Worm (Caenorhabditis elegans) whole organism, midembryonic: ENCODE measurements around the gene mep-1.
A peak's percentile ranks its signal among the peaks of the same experiment; 100 is the strongest.

Experiments
- T22C8.4 ChIP-seq: fragments of 200-800 bp; sonication (Bioruptor generic); IDR thresholded peaks from 2 replicates; pipeline ENCODE4 v1.3.6; 2022; ENCODE audit warnings: missing genetic modification characterization, missing compliant biosample characterization
- cog-1 ChIP-seq: sonication (generic microtip); optimal IDR thresholded peaks from 2 replicates; lab custom pipeline; 2016; ENCODE audit warnings: missing genetic modification characterization, missing compliant biosample characterization
- flt-1 ChIP-seq: fragments of 200-800 bp; sonication (Bioruptor generic); IDR thresholded peaks from 2 replicates; pipeline ENCODE4 v1.3.6; 2022; ENCODE audit warnings: missing genetic modification characterization, missing compliant biosample characterization
- klf-2 ChIP-seq: fragments of 200-800 bp; sonication (Bioruptor generic); conservative IDR thresholded peaks from 2 replicates; pipeline ENCODE4 v1.3.6; 2022; ENCODE audit warnings: missing genetic modification reagents, missing genetic modification characterization, missing compliant biosample characterization
- med-1 ChIP-seq: sonication (generic microtip); optimal IDR thresholded peaks from 2 replicates; lab custom pipeline; 2017; ENCODE audit warnings: missing genetic modification characterization, mild to moderate bottlenecking, missing compliant biosample characterization, antibody characterized with exemption, missing genetic modification reagents; ENCODE audit not compliant: insufficient read depth
- ref-1 ChIP-seq: fragments of 200-800 bp; sonication (Bioruptor generic); conservative IDR thresholded peaks from 2 replicates; pipeline ENCODE4 v1.3.6; 2022; ENCODE audit warnings: missing genetic modification reagents, missing genetic modification characterization, missing compliant biosample characterization
- tab-1 ChIP-seq: fragments of 200-800 bp; sonication (Bioruptor generic); IDR thresholded peaks from 2 replicates; pipeline ENCODE4 v1.3.6; 2022; ENCODE audit warnings: missing genetic modification characterization, missing compliant biosample characterization
- ztf-23 ChIP-seq: fragments of 200-800 bp; sonication (Bioruptor generic); IDR thresholded peaks from 2 replicates; pipeline ENCODE4 v1.3.6; 2022; ENCODE audit warnings: missing genetic modification reagents, missing genetic modification characterization, missing compliant biosample characterization
- ztf-29 ChIP-seq: fragments of 200-800 bp; sonication (Bioruptor generic); IDR thresholded peaks from 2 replicates; pipeline ENCODE4 v1.3.6; 2022; ENCODE audit warnings: missing genetic modification reagents, missing genetic modification characterization, missing compliant biosample characterization

Gene mep-1

DNA sequence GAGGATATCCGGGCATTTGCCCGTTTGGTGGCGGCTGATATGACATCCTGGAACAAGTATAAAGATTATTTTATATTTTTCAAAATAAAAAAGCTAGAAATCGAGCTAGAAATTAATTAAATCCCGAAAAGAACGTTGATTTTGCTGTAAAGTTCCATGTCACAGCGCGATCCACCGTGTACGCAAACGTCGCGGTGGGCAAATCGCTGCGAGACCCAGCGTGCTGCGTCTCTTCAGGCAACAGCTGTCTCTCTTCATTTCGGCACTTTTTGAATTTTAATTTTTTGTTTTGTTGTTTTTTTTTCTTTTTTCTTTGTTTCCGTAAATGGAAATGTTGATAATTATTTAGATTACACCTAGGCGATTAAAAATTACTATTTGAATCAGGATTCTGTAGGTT, 41.7 kb downstream of the mep-1 start, which contains the start of gene sec-24.1:
Gene sec-24.1, minus strand, starts transcription at position 49 of the 400 bp plus-strand sequence.
- no peak for TF ChIP-seq ztf-23
- TF ChIP-seq tab-1 (GFP tag; lab: Robert Waterston, UW), result no peak
- peak; percentile 75 for TF ChIP-seq cog-1
- TF ChIP-seq ref-1 (GFP tag; lab: Robert Waterston, UW), result no peak
- no peak for TF ChIP-seq T22C8.4 (GFP tag; lab: Robert Waterston, UW)
- no peak for TF ChIP-seq klf-2 (GFP tag; lab: Robert Waterston, UW)
- TF ChIP-seq flt-1 (GFP tag; lab: Robert Waterston, UW), result no peak

DNA sequence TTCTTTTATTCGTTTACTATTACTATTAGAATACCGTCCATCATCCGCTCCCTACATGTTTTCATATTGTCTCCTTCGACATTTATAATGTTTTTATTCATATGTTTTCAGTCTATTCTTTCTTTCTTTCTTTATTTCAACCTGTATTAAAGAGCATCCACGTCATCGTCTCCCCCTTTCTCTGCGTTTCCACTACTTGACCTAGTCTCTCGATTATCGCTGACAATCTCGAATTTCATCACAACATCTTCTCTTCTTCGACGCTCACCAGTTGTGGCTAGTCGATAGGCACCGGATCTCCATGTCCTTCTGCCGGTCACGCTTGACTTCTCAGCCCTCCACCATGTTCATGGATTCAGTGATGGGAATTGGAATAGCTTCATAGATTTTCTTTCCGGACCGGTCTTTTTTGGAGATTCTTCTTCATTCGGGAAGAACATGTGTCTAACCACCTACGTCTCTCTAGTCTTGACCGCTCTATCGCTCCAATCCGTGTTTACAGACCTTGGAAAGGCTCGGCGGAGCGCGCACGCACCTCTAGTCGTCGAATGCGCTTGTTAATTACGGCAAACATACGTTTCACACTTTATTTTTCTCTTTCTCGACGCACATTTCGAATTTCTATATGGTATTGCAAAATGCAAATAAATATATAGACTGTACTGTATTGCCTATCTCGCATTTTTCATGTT, 44.0 kb downstream of the mep-1 start:
- TF ChIP-seq ztf-23, result no peak
- no peak for TF ChIP-seq tab-1 (GFP tag; lab: Robert Waterston, UW)
- TF ChIP-seq med-1 (GFP tag; lab: Kevin White, UChicago), result no peak
- no peak for TF ChIP-seq klf-2 (GFP tag; lab: Robert Waterston, UW)
- TF ChIP-seq flt-1 (GFP tag; lab: Robert Waterston, UW), result no peak
- TF ChIP-seq T22C8.4 (GFP tag; lab: Robert Waterston, UW), result no peak
- no peak for TF ChIP-seq cog-1
- no peak for TF ChIP-seq ztf-29 (GFP tag; lab: Robert Waterston, UW)
- no peak for TF ChIP-seq ref-1 (GFP tag; lab: Robert Waterston, UW)

DNA sequence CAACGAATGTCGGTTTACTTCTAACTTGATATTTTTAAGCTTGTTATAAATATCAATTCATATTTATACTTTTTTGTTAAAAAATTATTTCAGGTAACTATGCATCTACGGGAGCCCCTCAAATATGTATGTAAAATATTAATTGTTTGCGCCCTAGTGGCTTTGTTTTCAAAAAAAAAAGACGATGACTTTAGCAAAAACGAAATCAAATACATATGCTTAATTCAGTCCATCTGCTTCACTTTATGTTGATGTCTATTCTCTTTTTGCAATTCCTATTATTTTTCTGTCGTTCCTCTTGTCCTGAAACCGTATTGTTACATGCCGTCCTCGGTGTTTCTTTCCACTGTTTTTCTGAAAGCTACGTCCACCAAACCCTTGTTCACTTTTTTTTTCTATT, 45.4 kb downstream of the mep-1 start:
- TF ChIP-seq ztf-29 (GFP tag; lab: Robert Waterston, UW) (no peak), ztf-23 (no peak), klf-2 (GFP tag; lab: Robert Waterston, UW) (no peak), flt-1 (GFP tag; lab: Robert Waterston, UW) (no peak), tab-1 (GFP tag; lab: Robert Waterston, UW) (no peak), med-1 (GFP tag; lab: Kevin White, UChicago) (no peak), cog-1 (no peak)

DNA sequence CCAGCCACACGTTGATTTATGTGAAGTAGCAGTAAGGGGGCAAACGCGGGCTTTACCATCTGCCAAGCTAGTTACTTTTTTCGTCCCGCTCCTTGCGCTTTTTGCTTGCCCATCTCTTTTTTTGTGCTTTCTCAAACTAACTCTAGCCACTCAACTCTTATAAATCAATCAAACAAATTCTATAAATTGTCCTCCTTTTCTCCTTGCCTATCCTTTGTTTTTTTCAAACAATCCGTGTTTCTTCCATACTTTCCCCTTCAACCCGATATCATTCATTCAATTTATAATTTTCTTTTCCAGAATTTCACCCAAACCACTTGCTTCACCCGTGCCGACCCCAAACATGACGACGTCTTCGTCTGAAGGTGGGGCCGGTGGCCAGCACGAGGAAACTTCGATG, 45.8 kb downstream of the mep-1 start, which contains the start of gene srgp-1:
Gene srgp-1, plus strand, starts transcription at position 301 of the 400 bp plus-strand sequence.
- TF ChIP-seq flt-1 (GFP tag; lab: Robert Waterston, UW), result no peak
- no peak for TF ChIP-seq med-1 (GFP tag; lab: Kevin White, UChicago)
- no peak for TF ChIP-seq ref-1 (GFP tag; lab: Robert Waterston, UW)
- no peak for TF ChIP-seq ztf-23
- TF ChIP-seq T22C8.4 (GFP tag; lab: Robert Waterston, UW), result no peak
- TF ChIP-seq ztf-29 (GFP tag; lab: Robert Waterston, UW), result no peak
- TF ChIP-seq klf-2 (GFP tag; lab: Robert Waterston, UW), result no peak
- no peak for TF ChIP-seq tab-1 (GFP tag; lab: Robert Waterston, UW)
- no peak for TF ChIP-seq cog-1

DNA sequence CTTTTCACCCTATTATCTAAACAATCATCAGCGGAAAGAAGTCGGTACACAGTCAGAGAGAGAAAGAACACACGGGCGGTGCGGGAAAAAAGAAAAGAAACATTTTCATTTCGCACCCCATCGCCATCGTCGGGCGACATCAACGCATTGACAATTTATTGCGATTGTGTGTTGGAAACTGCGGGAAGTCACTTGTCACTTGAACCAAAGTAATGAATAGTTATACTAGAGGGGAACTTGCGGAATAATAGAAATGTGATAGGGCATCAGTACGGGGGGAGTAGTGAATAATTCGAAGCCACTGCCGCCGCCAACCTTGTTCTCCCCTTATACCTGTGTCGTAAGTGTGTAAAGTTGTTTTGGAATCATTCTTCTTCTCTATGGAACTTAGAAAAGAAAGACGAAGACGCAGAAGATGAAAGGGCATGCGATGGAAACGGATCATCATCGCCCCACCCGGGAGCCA, 47.0 kb downstream of the mep-1 start:
- TF ChIP-seq tab-1 (GFP tag; lab: Robert Waterston, UW) (no peak), flt-1 (GFP tag; lab: Robert Waterston, UW) (no peak), cog-1 (no peak), klf-2 (GFP tag; lab: Robert Waterston, UW) (no peak), ref-1 (GFP tag; lab: Robert Waterston, UW) (no peak), ztf-29 (GFP tag; lab: Robert Waterston, UW) (no peak), ztf-23 (no peak), T22C8.4 (GFP tag; lab: Robert Waterston, UW) (no peak), med-1 (GFP tag; lab: Kevin White, UChicago) (no peak)

DNA sequence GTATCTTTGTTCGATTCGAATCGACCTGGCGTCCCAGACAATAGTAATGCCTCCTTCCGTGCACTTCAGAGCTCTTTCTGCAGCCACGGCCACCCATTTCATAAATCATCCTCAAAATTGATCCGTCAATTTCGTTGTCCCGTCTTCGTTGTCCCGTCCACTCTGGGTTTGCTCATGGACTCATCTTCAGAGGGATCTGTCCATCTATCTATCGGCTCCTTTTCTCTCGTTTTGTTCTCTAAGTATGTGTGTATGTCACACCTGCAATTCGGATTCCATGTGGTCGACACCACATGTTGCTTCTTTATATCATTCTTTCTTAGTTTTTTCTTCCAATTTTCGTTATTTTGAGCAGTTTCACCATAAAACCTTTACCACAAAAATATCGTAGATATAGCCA, 48.1 kb downstream of the mep-1 start:
- TF ChIP-seq flt-1 (GFP tag; lab: Robert Waterston, UW), result no peak
- no peak for TF ChIP-seq klf-2 (GFP tag; lab: Robert Waterston, UW)
- no peak for TF ChIP-seq tab-1 (GFP tag; lab: Robert Waterston, UW)
- no peak for TF ChIP-seq med-1 (GFP tag; lab: Kevin White, UChicago)
- no peak for TF ChIP-seq T22C8.4 (GFP tag; lab: Robert Waterston, UW)
- TF ChIP-seq cog-1, result no peak
- TF ChIP-seq ztf-29 (GFP tag; lab: Robert Waterston, UW), result no peak
- TF ChIP-seq ztf-23, result no peak
- TF ChIP-seq ref-1 (GFP tag; lab: Robert Waterston, UW), result no peak

DNA sequence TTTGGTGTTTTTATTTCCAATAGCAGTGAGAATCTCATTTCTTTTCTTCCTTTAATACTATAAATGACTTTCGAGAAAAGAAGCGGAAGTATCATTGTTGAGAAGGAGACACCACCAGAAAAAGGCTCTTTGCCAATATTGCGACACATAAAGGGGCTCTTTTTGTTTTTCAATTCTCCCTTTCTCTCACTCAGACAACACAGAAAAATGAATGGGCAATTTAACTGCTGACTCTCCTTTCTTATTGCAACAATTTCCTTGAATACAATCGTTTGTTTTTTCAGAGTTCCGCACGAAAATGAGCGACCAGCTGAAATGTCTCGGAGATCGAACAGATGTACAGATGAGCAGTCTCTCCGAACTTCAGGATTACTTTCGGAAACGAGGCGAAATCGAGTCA, 49.9 kb downstream of the mep-1 start:
- no peak for TF ChIP-seq ztf-29 (GFP tag; lab: Robert Waterston, UW)
- TF ChIP-seq ref-1 (GFP tag; lab: Robert Waterston, UW), result no peak
- no peak for TF ChIP-seq T22C8.4 (GFP tag; lab: Robert Waterston, UW)
- no peak for TF ChIP-seq cog-1
- TF ChIP-seq ztf-23, result no peak
- no peak for TF ChIP-seq med-1 (GFP tag; lab: Kevin White, UChicago)
- no peak for TF ChIP-seq tab-1 (GFP tag; lab: Robert Waterston, UW)
